Fruit fly (Drosophila melanogaster) S2 (cell line): Measurements from ENCODE around the gene CG5921.

Experiments used
- CG8478 ChIP-seq: fragments of >200 bp; optimal IDR thresholded peaks from 2 replicates; lab custom pipeline; 2018
- CTCF ChIP-seq, 2 experiments: fragments of >200 bp; optimal IDR thresholded peaks; 2 replicates each; lab custom pipeline; 2018

DNA sequence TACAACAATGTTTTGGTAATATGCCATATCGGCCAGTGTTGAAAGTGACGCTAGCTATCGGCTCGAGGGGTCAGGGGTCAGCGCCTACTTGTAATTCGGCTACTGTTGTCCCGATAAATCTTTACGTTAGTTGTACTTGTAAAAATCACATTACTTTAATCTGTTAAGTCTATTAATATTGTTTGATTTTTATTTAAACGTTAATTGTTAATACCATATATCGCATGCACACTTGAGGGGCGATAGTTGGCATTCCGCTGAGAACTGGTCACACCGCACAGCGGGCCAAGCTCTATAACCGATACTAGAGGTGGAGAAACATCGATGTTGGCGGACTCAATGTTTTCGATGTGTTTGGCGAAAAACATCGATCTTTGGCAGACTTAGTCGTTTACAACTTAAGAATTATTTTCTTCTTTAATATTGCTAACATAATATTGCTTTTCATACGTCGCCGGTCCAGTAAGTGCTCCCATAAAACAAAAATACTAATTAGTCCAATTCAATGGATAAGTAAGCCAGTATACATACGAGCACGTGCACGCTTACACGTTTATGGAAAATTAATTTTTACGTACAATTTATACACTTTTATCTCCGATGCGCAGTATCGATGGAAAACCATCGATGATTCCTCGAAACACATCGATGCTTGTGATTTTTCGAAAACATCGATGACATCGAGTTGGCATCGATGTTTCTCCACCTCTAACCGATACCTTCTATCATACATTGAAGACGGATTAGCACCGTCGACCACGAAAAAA, 13.3 kb upstream of the CG5921 start, which contains the start of the genes rux and MCTS1:
- TF ChIP-seq CG8478 (lab: Kevin White, UChicago) (no peak), CTCF (optimal IDR thresholded peaks at IDR 0.05; lab: Kevin White, UChicago) (no peak)
